Worm (Caenorhabditis elegans) whole organism, L4/young adult: ENCODE measurements around the gene C35A5.11.

Experiments used
- dao-5 ChIP-seq: sonication (generic microtip); optimal IDR thresholded peaks from 2 replicates; lab custom pipeline; 2016; ENCODE audit warnings: missing genotype, missing genetic modification characterization, moderate library complexity, missing compliant biosample characterization
- him-1 ChIP-seq: sonication (generic microtip); optimal IDR thresholded peaks from 2 replicates; lab custom pipeline; 2016; ENCODE audit warnings: missing genotype, missing genetic modification reagents, missing genetic modification characterization, missing compliant biosample characterization

DNA sequence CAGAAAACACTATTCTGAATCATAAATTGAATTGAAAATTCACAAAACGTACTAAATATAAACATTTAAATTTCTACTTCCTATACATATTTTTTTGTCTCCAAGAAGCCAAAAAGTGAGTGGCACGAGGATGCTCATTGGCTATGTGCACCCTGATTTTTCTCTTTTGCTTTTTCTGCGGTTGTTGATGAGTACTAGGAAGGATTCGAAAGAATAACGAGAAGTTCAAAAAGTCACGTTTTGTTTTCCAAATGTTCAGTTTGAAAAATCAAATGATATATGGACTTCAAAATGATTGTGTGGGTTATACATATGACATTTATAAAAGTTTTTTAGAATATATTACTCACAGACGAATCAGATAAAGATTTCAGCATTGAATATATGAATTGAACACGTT, 38.2 kb downstream of the C35A5.11 start:
- no peak for TF ChIP-seq dao-5 (tag; lab: Kevin White, UChicago)
- TF ChIP-seq him-1: no peak
